Worm (Caenorhabditis elegans) whole organism, L2 larva: ENCODE measurements around the gene C26E6.1.

Experiments used
- ZK546.5 ChIP-seq: sonication (generic microtip); optimal IDR thresholded peaks from 2 replicates; lab custom pipeline; 2017; ENCODE audit warnings: missing biosample characterization, missing genetic modification characterization
- fos-1 ChIP-seq: fragments of 150-350 bp; optimal IDR thresholded peaks from 2 replicates; lab custom pipeline; 2014; ENCODE audit warnings: missing biosample characterization, missing genetic modification characterization
- mdl-1 ChIP-seq, 2 experiments: fragments of 150-350 bp in 1 of 2; sonication (generic microtip) in 1 of 2; optimal IDR thresholded peaks; 2 replicates each; lab custom pipeline; 2017; ENCODE audit warnings: missing biosample characterization in 2 of 2, missing genetic modification characterization in 2 of 2
- nhr-25 ChIP-seq: fragments of 150-350 bp; sonication (generic microtip); optimal IDR thresholded peaks from 3 replicates; lab custom pipeline; 2014; ENCODE audit warnings: missing biosample characterization, missing genetic modification characterization
- peb-1 ChIP-seq: fragments of 150-350 bp; optimal IDR thresholded peaks from 2 replicates; lab custom pipeline; 2014; ENCODE audit warnings: missing biosample characterization, missing genetic modification characterization
- unc-55 ChIP-seq: fragments of 150-350 bp; sonication (generic microtip); optimal IDR thresholded peaks from 3 replicates; lab custom pipeline; 2014; ENCODE audit warnings: missing biosample characterization, missing genetic modification reagents, missing genetic modification characterization
- unc-62 ChIP-seq: fragments of 150-350 bp; optimal IDR thresholded peaks from 2 replicates; lab custom pipeline; 2014; ENCODE audit warnings: missing biosample characterization, missing genetic modification reagents, missing genetic modification characterization
- zag-1 ChIP-seq: fragments of 150-350 bp; optimal IDR thresholded peaks from 2 replicates; lab custom pipeline; 2014; ENCODE audit warnings: missing biosample characterization, missing genetic modification characterization
- ztf-11 ChIP-seq: sonication (generic microtip); optimal IDR thresholded peaks from 2 replicates; lab custom pipeline; 2017; ENCODE audit warnings: missing biosample characterization, missing genetic modification characterization

ce11 chrIII:4956566-4956965 lies at the start of gene C26E6.1:
- TF ChIP-seq mdl-1 (tag; optimal IDR thresholded peaks at IDR 0.05; lab: Kevin White, UChicago) (no peak), unc-62 (GFP tag; lab: Kevin White, UChicago) (no peak), peb-1 (no peak), ztf-11 (tag; lab: Kevin White, UChicago) (no peak), ZK546.5 (tag; lab: Kevin White, UChicago) (no peak), fos-1 (tag; lab: Kevin White, UChicago) (no peak), nhr-25 (tag; lab: Kevin White, UChicago) (no peak), unc-55 (GFP tag; lab: Kevin White, UChicago) (no peak), zag-1 (no peak)
